Worm (Caenorhabditis elegans): ENCODE data around the gene lpr-2.

DNA sequence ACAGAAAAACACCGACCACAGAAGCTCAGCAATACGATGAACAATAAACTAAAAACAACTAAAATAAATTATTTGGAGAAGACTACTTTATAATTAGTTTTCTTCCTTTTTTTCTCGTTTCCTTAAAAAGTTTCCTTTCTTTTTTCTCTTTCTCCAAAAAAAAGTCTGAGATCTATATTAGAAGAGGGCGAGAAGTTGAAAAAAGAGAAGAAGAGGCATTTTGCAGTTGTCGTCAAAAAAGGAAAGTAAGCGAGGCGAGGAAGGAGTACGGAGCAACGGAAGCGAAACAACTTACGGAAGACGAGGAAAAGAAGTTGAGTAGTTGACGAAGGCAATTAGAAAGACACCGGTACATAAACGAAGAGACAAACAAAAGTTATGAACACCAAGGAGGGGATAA, 16.9 kb downstream of the lpr-2 start:
- no peak for TF ChIP-seq aly-2 (tag; optimal IDR thresholded peaks at IDR 0.05)
- TF ChIP-seq ztf-4 (tag; optimal IDR thresholded peaks at IDR 0.05): no peak
- no peak for TF ChIP-seq snpc-4 (tag; optimal IDR thresholded peaks at IDR 0.05)
- TF ChIP-seq sptf-1 (tag; optimal IDR thresholded peaks at IDR 0.05): no peak
- TF ChIP-seq elt-2 (tag; optimal IDR thresholded peaks at IDR 0.05): no peak
- TF ChIP-seq ceh-82 (tag; optimal IDR thresholded peaks at IDR 0.05): no peak
- TF ChIP-seq zag-1 (tag; optimal IDR thresholded peaks at IDR 0.05): no peak
- TF ChIP-seq lir-3 (tag; optimal IDR thresholded peaks at IDR 0.05; ENCODE audit: poor library complexity): no peak
- no peak for TF ChIP-seq efl-3 (GFP tag; optimal IDR thresholded peaks at IDR 0.05)
- no peak for TF ChIP-seq unc-98 (GFP tag; IDR thresholded peaks at IDR 0.05)
- TF ChIP-seq elt-3 (tag; optimal IDR thresholded peaks at IDR 0.05): no peak
